Fruit fly (Drosophila melanogaster): ENCODE results near the gene Stip1.

- TF ChIP-seq CG33017 (tag; optimal IDR thresholded peaks at IDR 0.05) (no peak), Crg-1 (GFP tag; optimal IDR thresholded peaks at IDR 0.05) (no peak)
Measured at dm6 chr2L:247845-248473, 47.0 kb upstream of the Stip1 start.

Measured in whole organism, adult.